Fruit fly (Drosophila melanogaster): Measurements from ENCODE around the gene B9d2.

Gene B9d2

DNA sequence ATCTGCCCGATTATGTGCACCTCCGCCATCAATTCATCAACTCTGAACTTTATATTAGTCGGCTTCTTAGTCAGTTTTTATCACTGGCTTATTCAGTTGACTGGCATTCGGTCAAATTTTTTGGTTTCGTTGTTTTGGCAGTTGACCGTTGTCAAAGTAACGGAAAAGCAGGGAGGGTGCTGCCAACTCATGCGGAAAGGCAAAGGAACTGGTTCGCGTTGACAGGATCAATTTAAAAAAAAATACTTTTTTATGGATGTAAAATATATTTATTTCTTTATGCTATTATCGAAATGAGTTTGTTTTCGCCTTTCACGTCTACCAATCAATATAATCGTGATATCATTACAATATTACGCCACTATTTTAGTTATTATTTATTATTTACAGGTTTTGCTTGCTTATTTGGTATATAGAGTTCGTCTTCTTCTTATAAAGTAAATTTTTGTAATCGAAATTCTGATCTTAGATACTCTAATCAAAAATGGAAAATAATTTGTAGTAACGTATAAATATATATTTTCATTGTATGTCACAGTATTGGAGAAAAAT, at the start of gene B9d2, which contains the start of the genes tctn and CG9222:
TSS of gene B9d2 (minus strand) at position 130 of the 552 bp plus-strand sequence.
TSS of gene tctn (minus strand) at position 130 of the 552 bp plus-strand sequence.
TSS of gene CG9222 (plus strand) at position 502 of the 552 bp plus-strand sequence.
- no peak for TF ChIP-seq noc (tag; optimal IDR thresholded peaks at IDR 0.05)

DNA sequence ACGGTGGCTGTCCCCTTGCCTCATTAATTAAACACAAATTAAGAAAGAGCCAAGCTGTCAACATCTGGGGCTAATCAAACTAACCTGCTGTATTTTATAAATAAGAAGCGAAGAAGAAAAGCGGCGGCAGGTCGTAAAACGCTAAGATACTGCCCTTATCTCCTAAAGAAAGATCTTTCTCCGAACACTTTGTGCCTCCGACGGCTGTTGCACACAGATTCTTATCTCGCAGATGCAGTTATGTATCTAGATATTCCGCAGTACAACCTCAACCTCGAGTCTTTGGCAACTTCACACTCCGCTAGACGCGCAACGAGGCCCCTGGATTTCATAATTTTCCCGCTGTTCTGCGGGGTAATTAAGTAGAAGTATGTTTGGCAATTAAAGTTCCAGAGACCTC, 49.5 kb upstream of the B9d2 start:
- TF ChIP-seq noc (tag; optimal IDR thresholded peaks at IDR 0.05), result no peak

DNA sequence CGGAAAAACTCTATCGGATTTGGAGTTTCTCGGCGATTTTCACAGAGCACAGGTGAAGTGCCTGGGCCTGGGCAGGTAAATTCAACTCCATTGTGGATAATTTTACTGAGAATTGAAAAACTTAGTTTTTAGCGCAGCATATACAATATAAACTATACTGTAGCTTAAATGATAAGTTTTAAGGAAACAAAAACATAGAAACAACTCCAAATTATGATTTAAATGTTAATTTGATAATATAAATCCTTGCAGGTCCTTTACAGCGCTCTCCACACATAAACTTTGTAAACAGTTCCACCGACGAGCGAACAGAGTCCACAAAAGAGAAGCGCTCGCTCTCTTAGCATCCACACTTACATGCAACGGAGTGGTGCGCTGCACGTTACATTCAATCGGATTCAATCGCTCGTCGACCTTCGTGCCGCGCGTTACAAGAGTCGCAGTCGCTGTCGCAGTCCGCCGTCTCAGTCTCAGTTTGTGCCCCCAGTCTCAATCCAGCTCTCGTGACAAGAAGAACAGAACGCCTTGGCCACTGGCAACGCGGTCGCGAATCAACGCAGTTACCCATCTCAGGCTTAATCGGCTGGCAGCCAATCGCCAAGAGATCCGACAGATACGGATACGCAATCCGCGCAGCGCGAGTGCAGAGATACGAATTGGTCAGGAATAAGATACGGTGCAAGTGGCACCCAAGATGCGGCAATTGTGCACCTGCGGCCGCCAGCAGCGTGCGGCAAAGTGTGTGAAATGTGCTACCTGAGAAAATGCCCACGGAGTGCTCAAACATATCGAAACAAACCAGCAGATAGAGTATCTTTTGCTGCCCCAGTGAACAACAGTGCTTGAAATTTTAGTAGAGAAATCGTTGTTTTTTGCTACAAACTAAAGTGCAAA, 48.5 kb upstream of the B9d2 start, which contains the start of gene smal:
TSS of gene smal (plus strand) at position 394 of the 894 bp plus-strand sequence.
- TF ChIP-seq noc (tag; optimal IDR thresholded peaks at IDR 0.05), result no peak

DNA sequence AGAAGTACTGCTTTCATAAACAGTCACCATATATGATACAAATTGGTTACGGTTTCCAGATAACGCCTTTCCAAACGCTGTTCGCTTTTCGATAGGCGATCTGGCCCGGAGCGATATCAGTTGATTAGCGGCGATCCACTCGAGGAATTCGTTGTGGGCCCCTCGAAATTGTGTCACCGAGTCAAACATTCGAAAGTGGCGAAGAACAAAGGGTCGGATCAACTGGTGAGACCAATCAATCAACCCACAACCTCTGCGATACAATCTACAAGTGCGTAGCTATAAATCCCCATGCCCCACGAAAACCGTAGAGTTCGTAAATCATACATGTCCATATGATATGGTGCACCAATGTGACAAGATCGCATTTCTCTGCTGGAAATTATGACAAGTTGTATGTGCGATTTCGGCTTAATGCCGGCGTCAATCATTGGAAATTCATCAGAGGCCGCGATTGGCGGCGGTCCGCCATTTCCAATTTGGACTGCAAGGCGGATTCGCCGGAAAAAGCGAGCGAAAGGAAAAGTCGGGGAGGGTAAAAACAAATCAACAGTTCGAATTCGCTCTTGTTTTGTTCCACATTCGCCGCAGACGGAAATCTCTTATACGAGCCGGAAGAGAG, 47.8 kb upstream of the B9d2 start:
- TF ChIP-seq noc (tag; optimal IDR thresholded peaks at IDR 0.05), result no peak

DNA sequence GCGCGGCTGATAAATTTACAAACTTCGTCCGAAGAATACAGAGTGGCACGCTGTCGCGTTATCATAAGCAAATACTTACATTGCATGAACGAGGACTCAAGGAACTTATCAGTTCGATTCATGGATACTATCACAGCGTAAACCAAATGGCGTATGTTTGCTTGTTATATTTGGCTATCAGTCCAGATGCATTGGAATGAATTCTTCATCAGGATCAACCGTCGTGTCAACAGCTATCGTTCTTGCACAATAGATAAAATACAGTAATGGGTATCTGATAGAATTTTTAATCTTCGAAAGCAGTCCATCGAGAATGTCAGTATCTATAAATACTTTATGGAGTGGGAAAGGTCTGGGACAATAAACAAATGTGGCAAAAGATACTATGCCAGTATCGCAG, 46.7 kb upstream of the B9d2 start:
- no peak for TF ChIP-seq noc (tag; optimal IDR thresholded peaks at IDR 0.05)

DNA sequence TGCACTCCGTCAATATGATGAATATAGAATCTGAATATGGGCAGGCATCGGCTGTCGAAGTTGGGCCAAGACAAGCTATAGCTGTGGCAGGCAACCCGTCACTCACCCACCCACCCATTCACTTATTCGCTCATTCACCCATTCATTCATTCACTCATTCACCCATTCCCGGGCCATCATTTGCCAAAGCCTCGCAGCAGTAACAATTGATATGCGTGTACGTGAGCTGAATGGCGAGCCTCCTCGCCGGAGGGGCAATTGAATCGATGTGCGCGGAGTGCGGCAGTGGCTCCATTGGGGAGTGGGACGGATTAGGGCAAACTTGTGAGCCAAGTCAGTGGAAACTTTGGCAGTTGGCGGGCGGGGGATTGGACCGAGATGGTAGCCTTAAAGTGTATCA, 46.0 kb upstream of the B9d2 start:
- no peak for TF ChIP-seq noc (tag; optimal IDR thresholded peaks at IDR 0.05)

DNA sequence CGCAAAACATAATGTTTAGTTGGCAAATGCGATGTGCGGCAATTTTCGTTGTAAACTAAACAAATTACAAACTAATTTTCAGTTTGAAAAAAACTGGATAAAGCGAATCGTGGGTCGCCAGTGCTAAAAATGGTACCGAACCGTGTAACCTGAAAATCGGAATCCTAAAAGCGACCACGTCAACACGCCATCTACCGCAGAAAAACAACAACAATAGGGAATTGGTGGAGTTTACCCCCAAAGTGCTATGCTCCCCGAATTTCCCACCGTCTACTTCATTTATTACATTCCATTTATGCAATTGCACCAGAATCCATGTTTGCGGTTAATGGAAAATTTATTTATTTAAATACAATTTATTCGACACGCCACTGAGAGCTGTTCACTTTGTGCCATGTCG, 42.5 kb upstream of the B9d2 start:
- TF ChIP-seq noc (tag; optimal IDR thresholded peaks at IDR 0.05), result no peak

DNA sequence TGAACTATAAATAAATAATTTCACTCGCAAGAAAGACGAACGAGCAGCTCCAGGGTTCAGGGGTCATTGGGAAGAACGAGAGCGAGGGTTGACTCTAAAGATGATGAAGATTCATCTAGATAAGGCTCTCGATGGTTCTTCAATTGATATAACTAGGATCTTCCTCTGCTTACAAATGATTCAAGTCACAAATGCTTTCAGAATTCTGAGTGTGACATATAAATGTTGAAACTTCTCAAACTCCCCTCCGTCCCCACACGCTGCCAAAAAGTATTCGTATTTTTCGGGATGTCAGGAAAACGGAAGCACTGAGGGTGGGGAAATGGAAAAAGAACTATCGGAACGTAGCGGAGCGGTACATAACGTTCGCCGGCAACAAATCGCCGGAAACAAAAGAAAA, 40.7 kb upstream of the B9d2 start:
- no peak for TF ChIP-seq noc (tag; optimal IDR thresholded peaks at IDR 0.05)

DNA sequence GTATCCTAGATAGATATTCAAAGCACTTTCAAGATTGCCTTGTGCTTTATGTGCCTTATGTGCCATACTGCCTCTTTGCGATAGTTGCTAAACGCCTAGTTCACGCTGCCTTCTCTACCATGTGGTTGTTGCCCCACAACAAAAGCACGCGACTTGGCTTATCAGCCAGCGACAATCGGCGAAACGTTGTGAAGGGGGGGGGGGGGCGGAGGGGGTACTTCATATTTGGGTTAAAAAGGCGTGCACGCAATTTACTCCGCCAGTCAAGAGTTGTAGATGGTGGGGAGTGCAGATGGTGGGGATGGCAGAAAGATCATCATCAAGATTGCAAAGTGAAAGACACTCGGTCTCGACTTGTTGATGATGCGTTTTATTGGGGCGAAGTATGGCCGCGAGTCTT, 38.7 kb upstream of the B9d2 start:
- no peak for TF ChIP-seq noc (tag; optimal IDR thresholded peaks at IDR 0.05)

DNA sequence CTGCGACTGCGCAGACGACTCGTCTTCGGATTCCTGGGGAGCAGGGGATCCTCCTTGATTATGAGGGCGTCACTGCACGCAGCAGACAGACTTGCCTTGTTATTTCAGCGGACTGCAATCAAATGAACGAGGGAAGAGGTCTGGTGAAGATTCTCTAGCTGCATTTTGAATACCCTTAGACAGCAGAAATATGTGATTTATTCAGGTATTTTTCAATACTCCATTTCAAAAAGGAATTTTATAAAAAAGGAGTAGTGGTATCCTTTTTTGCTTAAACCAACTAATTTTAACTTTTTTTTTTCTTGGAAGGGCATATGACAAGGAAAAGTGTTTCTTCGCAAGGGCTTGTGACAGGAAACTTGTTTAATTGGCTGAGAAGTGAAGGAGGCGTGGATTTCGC, 35.2 kb upstream of the B9d2 start:
- no peak for TF ChIP-seq noc (tag; optimal IDR thresholded peaks at IDR 0.05)

DNA sequence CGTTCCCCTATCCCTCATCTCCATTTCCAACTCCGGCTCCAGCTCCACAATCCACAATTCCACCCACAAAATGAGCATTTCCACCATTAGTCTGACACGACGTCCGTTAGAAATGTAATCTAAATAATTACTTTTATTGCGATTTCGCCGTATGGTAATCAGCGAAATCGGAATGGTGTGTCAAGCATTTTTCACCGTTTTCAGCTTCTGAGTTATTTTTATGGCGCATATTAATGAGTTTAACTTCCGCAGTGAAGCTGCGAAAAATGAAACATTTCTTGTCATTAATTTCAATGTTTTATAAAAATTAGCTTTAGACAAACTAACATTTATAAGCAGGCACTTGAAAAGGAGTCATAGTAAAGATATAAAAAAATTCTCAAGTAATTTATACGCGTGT, 29.6 kb upstream of the B9d2 start, which contains the start of gene CG13989:
TSS of gene CG13989 (plus strand) at position 301 of the 400 bp plus-strand sequence.
- no peak for TF ChIP-seq noc (tag; optimal IDR thresholded peaks at IDR 0.05)

DNA sequence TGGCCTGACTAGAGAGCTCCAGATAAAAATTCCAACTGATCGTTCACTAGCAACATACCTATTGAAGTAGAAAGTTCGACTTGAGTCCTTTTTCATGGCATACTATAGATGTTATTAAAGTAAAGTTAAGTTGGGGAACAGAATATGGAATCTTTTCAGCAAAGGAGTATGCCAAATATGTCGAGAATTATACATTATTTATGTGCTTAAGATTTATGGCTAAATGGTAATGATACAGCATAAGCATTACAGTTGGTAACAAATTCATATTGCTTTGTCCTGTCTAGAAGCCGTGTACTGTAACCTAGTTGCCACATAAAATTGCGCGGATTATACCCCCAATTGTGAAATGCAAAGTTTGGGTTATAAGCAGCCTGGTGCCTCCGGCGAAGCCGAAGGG, 24.6 kb upstream of the B9d2 start, which contains the start of gene CG31639:
TSS of gene CG31639 (minus strand) at position 101 of the 400 bp plus-strand sequence.
- TF ChIP-seq noc (tag; optimal IDR thresholded peaks at IDR 0.05), result no peak

DNA sequence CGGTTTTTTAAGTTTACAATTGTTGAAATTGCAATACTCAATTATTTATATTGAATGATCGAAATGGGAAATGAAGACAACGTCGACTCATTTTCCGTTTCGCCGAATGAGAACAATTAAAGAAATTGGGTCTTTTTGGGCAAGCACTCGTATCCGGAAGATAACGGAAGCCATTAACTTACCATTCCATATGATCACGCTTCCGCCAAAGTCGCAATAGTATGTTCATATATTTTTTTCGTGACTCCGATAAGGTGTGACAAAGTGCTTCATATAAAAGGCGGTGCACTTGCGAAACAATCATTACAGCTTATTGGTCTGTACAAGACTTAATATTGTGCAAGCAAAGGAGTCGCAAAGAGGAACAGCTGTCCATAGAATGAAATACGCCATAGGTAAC, 21.2 kb upstream of the B9d2 start, which contains the start of gene Muc26B:
TSS of gene Muc26B (plus strand) at position 301 of the 400 bp plus-strand sequence.
- no peak for TF ChIP-seq noc (tag; optimal IDR thresholded peaks at IDR 0.05)

DNA sequence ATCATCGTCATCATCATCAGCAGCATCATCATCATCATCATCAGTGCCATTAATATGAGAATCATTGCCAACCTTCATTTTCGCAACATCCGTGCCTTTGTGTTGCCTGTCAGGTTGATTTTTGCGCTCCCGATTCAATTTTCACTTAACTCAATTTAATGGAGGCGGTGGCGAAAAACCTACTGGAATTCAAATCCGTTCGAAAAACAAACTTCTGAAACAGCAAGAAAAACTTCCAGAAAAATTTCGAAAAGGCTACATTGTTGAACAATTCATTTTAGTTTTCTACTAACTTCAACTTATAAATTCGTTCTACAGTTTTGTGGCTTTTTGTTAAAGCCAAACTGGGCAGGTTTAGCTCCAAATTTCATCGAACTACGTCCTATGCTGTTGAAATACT, 8.6 kb upstream of the B9d2 start, which contains the start of gene CG13991:
TSS of gene CG13991 (plus strand) at position 301 of the 400 bp plus-strand sequence.
- no peak for TF ChIP-seq noc (tag; optimal IDR thresholded peaks at IDR 0.05)

DNA sequence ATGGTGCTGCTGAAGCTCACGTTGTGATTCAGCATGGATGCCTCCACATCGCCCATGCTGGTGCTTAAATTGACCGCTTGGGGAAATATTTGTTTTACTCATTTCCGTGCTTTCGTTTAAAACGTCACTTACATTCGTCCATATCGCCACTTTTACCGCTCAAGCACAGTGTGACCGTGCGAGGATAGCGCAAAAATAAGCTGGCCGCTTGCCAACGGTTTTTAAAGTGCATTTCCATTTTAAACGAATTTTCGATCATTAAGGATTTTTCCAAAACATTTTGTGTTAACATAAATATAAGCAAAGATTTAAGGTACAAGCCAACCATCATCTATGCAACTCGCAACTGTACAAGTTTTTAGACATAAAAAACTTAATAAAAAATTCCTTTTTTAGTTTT, 3.0 kb downstream of the B9d2 start, which contains the start of gene WDR79:
TSS of gene WDR79 (minus strand) at position 298 of the 400 bp plus-strand sequence.
- TF ChIP-seq noc (tag; optimal IDR thresholded peaks at IDR 0.05), result no peak

DNA sequence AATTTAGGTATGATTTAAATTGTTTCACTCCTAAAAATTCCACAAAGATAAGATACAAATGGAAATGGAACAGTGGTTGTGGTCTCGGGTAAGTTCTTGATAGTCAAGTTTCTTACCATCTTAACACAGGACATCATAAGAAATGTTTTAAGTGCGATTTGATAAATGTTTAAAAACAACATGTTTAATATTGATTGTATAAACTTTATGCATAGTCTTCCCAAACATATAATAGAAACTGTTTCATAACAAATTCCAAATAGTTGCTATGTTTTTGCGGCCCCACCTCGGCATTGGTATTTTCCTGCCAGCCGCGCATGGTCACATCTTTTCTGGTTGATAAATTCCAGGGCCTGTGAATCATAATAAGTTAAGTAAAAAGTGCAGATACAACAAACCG, 5.6 kb downstream of the B9d2 start, which contains the start of gene Arpc4:
TSS of gene Arpc4 (plus strand) at position 318 of the 400 bp plus-strand sequence.
- TF ChIP-seq noc (tag; optimal IDR thresholded peaks at IDR 0.05), result no peak
